Fruit fly (Drosophila melanogaster) S2 (cell line): ENCODE measurements around the gene Pnn.

ENCODE experiments used
- CG8478 ChIP-seq: fragments of >200 bp; optimal IDR thresholded peaks from 2 replicates; lab custom pipeline; 2018
- CTCF ChIP-seq, 2 experiments: fragments of >200 bp; optimal IDR thresholded peaks; 2 replicates each; lab custom pipeline; 2018

DNA sequence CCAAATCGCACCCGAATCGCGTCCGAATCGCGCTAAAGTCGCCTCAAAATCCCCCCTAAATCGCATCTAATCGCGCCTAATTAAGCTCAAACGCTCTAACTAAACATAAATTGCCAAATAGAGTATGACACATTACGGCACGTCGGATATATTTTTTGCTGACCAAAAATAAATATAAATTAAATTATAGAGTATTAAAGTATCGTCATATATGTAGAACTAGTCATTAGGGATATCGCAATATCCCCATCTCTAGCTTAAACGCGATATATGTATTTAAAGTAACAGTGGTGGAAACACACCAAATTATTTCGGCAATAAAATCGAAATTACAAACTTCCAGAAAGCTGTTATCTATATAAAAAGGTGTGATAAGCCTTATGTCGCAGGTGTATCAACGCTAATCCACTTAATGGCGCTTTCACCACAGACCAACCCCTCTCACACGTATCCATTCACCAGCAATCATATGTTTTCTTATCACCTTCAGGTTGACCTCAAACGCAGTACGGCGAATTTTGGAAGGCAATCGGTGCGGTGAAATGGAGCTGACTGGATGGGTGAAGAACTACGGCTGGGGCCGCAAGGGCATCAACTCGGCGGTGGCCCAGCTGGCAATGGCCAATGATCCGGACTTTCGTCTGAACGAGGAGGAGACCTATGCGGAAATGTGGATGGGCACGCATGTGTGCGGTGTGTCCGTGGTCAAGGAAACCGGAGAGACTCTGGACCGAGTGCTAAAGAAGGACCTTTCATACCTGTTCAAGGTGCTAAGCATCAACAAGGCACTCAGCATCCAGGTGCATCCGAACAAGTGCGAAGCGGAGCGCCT lies 18.9 kb downstream of the Pnn start, which contains the start of gene Mpi:
- TF ChIP-seq CG8478 (lab: Kevin White, UChicago): no peak
- no peak for TF ChIP-seq CTCF (optimal IDR thresholded peaks at IDR 0.05; lab: Kevin White, UChicago)
